Worm (Caenorhabditis elegans): Measurements from ENCODE around the gene jbts-14.

DNA sequence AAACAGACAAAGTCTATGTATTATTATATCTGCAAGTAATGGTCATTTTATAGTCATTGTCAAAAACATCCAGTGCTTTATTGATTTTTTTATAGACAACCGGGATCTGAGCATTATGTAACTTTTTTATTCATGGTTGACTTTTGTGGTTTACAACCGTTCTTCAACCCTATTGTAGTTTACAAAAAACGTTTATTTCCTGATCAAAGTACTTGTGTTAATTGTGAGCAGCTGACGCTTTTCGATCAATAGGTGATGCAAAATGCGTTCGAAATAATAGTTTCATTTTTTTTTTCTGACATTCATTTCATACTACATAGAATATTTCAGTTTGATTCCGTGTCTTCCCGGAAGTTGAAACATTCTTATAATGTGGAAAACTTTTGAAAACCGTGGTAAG lies 31.3 kb upstream of the jbts-14 start, which contains the start of the genes K09E2.2 and K09E2.3:
- TF ChIP-seq pha-4 (tag; optimal IDR thresholded peaks at IDR 0.05) (no peak), nhr-23 (tag; optimal IDR thresholded peaks at IDR 0.05) (no peak), unc-39 (tag; optimal IDR thresholded peaks at IDR 0.05) (no peak), ceh-82 (tag; optimal IDR thresholded peaks at IDR 0.05) (no peak), elt-1 (tag; optimal IDR thresholded peaks at IDR 0.05) (no peak), snpc-4 (tag; optimal IDR thresholded peaks at IDR 0.05) (no peak), ceh-16 (tag; optimal IDR thresholded peaks at IDR 0.05) (no peak), ztf-11 (tag; optimal IDR thresholded peaks at IDR 0.05) (no peak)

Data from whole organism, L3 larva.